Worm (Caenorhabditis elegans): Measurements from ENCODE around the gene tomm-7.

The tomm-7 gene

DNA sequence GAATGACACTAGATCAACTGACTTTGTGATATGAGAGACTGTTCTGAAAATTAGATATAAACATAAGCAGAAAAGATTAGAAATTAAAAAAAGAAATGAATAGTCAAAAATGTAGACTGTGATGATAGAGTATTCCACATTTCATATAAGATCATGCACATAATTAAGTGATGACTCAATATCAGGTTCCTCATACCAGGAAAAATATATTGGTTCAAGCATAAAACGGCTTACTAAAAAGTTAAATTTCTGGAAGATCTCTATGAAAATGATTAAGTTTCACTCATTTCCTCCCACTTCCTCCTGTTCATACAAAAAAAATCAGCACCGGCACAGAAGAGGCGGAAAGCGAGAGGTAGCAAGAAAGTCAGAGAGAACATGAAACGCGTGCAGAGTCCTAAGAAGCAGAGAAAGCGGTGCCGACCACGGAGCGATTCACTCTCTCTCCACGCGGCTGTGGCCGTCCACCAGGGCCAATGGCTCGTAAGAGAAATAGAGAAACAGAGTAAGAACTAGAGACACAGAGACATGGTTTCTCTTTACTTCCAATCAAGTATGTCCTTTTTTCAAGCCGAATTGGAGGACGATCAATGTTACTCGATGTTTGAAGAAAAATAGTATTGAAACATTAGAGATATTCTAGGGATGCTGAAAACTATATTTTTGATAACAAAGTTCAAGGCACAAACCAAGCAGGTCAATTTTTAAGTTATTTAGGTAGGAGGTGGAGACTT is 32.3 kb downstream of the tomm-7 start, which contains the start of the genes ZK688.5 and fahd-1 (continued):
- no peak for TF ChIP-seq Y53F4B.3 (GFP tag; IDR thresholded peaks at IDR 0.05)
- peak; percentile 45 for TF ChIP-seq tbp1 (GFP tag; optimal IDR thresholded peaks at IDR 0.05)
- TF ChIP-seq F39B2.1 (GFP tag; IDR thresholded peaks at IDR 0.05) = no peak
- 0 out of 2 replicates have a peak, but pooled peaks have one; percentile 52 for TF ChIP-seq B0336.3 (GFP tag; IDR thresholded peaks at IDR 0.05)
- no peak for TF ChIP-seq F22D6.2 (tag; optimal IDR thresholded peaks at IDR 0.05)
- no peak for TF ChIP-seq ceh-91 (GFP tag; IDR thresholded peaks at IDR 0.05)
- TF ChIP-seq Y67H2A.10 (GFP tag; conservative IDR thresholded peaks at IDR 0.05) = no peak
- TF ChIP-seq ceh-27 (GFP tag; optimal IDR thresholded peaks at IDR 0.05) = peak; percentile 44
- no peak for TF ChIP-seq ceh-79 (tag; optimal IDR thresholded peaks at IDR 0.05)
- TF ChIP-seq F10E7.11 (tag; optimal IDR thresholded peaks at IDR 0.05) = no peak
- TF ChIP-seq athp-1 (tag; optimal IDR thresholded peaks at IDR 0.05) = no peak
- TF ChIP-seq ztf-25 (GFP tag; IDR thresholded peaks at IDR 0.05) = no peak
- TF ChIP-seq ztf-22 (GFP tag; optimal IDR thresholded peaks at IDR 0.05) = no peak
- no peak; the same call in 1 of the 2 replicates for TF ChIP-seq dox-1 (GFP tag; IDR thresholded peaks at IDR 0.05)
- TF ChIP-seq F52B5.7 (tag; optimal IDR thresholded peaks at IDR 0.05) = no peak
- no peak for TF ChIP-seq snpc-1.1 (tag; optimal IDR thresholded peaks at IDR 0.05; ENCODE audit: insufficient read depth)
- no peak for TF ChIP-seq mes-4 (tag; optimal IDR thresholded peaks at IDR 0.05)
- TF ChIP-seq madf-3 (GFP tag; IDR thresholded peaks at IDR 0.05) = no peak
- TF ChIP-seq somi-1 (GFP tag; optimal IDR thresholded peaks at IDR 0.05) = peak; percentile 43
- peak; percentile 66; the same call in 1 of the 2 replicates for TF ChIP-seq nfyb-1 (GFP tag; IDR thresholded peaks at IDR 0.05)
- no peak for TF ChIP-seq gei-17 (GFP tag; optimal IDR thresholded peaks at IDR 0.05)
- no peak for TF ChIP-seq F37B4.10 (GFP tag; IDR thresholded peaks at IDR 0.05)
- no peak for TF ChIP-seq lsl-1 (GFP tag; optimal IDR thresholded peaks at IDR 0.05)
- TF ChIP-seq attf-6 (GFP tag; IDR thresholded peaks at IDR 0.05) = no peak
- no peak for TF ChIP-seq F57C9.4 (tag; optimal IDR thresholded peaks at IDR 0.05)
- no peak for TF ChIP-seq ekl-4 (GFP tag; IDR thresholded peaks at IDR 0.05)
- no peak for TF ChIP-seq hrde-1 (tag; optimal IDR thresholded peaks at IDR 0.05; ENCODE audit: borderline replicate concordance)
- TF ChIP-seq lin-26 (GFP tag; IDR thresholded peaks at IDR 0.05) = 0 out of 2 replicates have a peak, but pooled peaks have one; percentile 25
- peak; percentile 27; the same call in 1 of the 2 replicates for TF ChIP-seq madf-6 (GFP tag; IDR thresholded peaks at IDR 0.05)
- no peak for TF ChIP-seq ztf-6 (GFP tag; IDR thresholded peaks at IDR 0.05)
- TF ChIP-seq C17E4.6 (GFP tag; IDR thresholded peaks at IDR 0.05) = no peak
- TF ChIP-seq sptf-2 (GFP tag; optimal IDR thresholded peaks at IDR 0.05) = no peak
- 0 out of 2 replicates have a peak, but pooled peaks have one; percentile 10 for TF ChIP-seq K11D2.4 (GFP tag; IDR thresholded peaks at IDR 0.05)
- peak; percentile 56; the same call in 1 of the 2 replicates for TF ChIP-seq Y53G8AR.9 (GFP tag; conservative IDR thresholded peaks at IDR 0.05)
- peak; percentile 26 for TF ChIP-seq ZK185.1 (tag; optimal IDR thresholded peaks at IDR 0.05; ENCODE audit: poor library complexity, severe bottlenecking)
- TF ChIP-seq let-526 (GFP tag; IDR thresholded peaks at IDR 0.05) = peak; percentile 50; the same call in 1 of the 2 replicates
- TF ChIP-seq madf-8 (GFP tag; conservative IDR thresholded peaks at IDR 0.05) = no peak
- TF ChIP-seq mcd-1 (GFP tag; IDR thresholded peaks at IDR 0.05) = no peak; the same call in 1 of the 2 replicates
- TF ChIP-seq dpl-1 (GFP tag; optimal IDR thresholded peaks at IDR 0.05) = no peak
- TF ChIP-seq aptf-3 (GFP tag; IDR thresholded peaks at IDR 0.05) = no peak
- TF ChIP-seq unc-62 (GFP tag; optimal IDR thresholded peaks at IDR 0.05) = peak; percentile 23
- no peak for TF ChIP-seq nhr-90 (tag; optimal IDR thresholded peaks at IDR 0.05)
- TF ChIP-seq rcor-1 (GFP tag; IDR thresholded peaks at IDR 0.05) = no peak; the same call in 1 of the 2 replicates
- TF ChIP-seq ama-1 (optimal IDR thresholded peaks at IDR 0.05) = no peak
- no peak for TF ChIP-seq ama-1 (GFP tag; optimal IDR thresholded peaks at IDR 0.05)
- no peak for TF ChIP-seq snpc-1.3 (tag; optimal IDR thresholded peaks at IDR 0.05; ENCODE audit: insufficient read depth)
- TF ChIP-seq F33H1.4 (GFP tag; IDR thresholded peaks at IDR 0.05) = no peak
